Worm (Caenorhabditis elegans) whole organism, L1 larva: ENCODE data around the gene dap-3.

Source experiments
- ces-1 ChIP-seq: fragments of 150-350 bp; optimal IDR thresholded peaks from 2 replicates; lab custom pipeline; 2014; ENCODE audit warnings: missing biosample characterization, missing genetic modification reagents, missing genetic modification characterization
- efl-1 ChIP-seq, 4 experiments: fragments of 150-350 bp; optimal IDR thresholded peaks in 3 of 4; peaks in 1 of 4; 1 replicate in 1 of 4; 2 replicates in 3 of 4; lab custom pipeline; 2014; ENCODE audit warnings: missing biosample characterization in 2 of 4, missing genetic modification characterization in 2 of 4, missing genetic modification reagents in 2 of 4
- fkh-10 ChIP-seq: sonication (generic microtip); optimal IDR thresholded peaks from 2 replicates; lab custom pipeline; 2017; ENCODE audit warnings: missing biosample characterization, missing genetic modification reagents, missing genetic modification characterization
- fos-1 ChIP-seq: fragments of 150-350 bp; optimal IDR thresholded peaks from 2 replicates; lab custom pipeline; 2014; ENCODE audit warnings: missing biosample characterization, missing genetic modification characterization
- lin-13 ChIP-seq: fragments of 150-350 bp; optimal IDR thresholded peaks from 2 replicates; lab custom pipeline; 2014; ENCODE audit warnings: missing biosample characterization, missing genetic modification reagents, missing genetic modification characterization
- lin-15B ChIP-seq: fragments of 150-350 bp; sonication (generic microtip); optimal IDR thresholded peaks from 3 replicates; lab custom pipeline; 2014; ENCODE audit warnings: missing biosample characterization, missing genetic modification characterization
- lsy-2 ChIP-seq, 2 experiments: fragments of 150-350 bp; optimal IDR thresholded peaks; 2 replicates each; lab custom pipeline; 2014; ENCODE audit warnings: missing biosample characterization in 2 of 2, missing genetic modification characterization in 2 of 2
- mab-9 ChIP-seq: fragments of 200-800 bp; sonication (Bioruptor generic); IDR thresholded peaks from 2 replicates; pipeline ENCODE4 v1.3.6; 2022; ENCODE audit warnings: missing genetic modification reagents, missing genetic modification characterization, missing compliant biosample characterization
- mdl-1 ChIP-seq, 2 experiments: fragments of 150-350 bp; optimal IDR thresholded peaks; 2 replicates each; lab custom pipeline; 2014 to 2017; ENCODE audit warnings: missing biosample characterization in 2 of 2, missing genetic modification characterization in 2 of 2, inconsistent platforms in 1 of 2
- mef-2 ChIP-seq: fragments of 150-350 bp; optimal IDR thresholded peaks from 2 replicates; lab custom pipeline; 2014; ENCODE audit warnings: missing biosample characterization, missing genetic modification characterization
- nhr-77 ChIP-seq: fragments of 150-350 bp; optimal IDR thresholded peaks from 2 replicates; lab custom pipeline; 2014; ENCODE audit warnings: missing biosample characterization, missing genetic modification characterization
- skn-1 ChIP-seq: fragments of 150-350 bp; optimal IDR thresholded peaks from 2 replicates; lab custom pipeline; 2014; ENCODE audit warnings: missing biosample characterization, missing genetic modification characterization
- ztf-11 ChIP-seq, 2 experiments: sonication (generic microtip); optimal IDR thresholded peaks; 2 replicates each; lab custom pipeline; 2016 to 2017; ENCODE audit warnings: missing genetic modification characterization in 2 of 2, missing biosample characterization in 1 of 2, missing compliant biosample characterization in 1 of 2

- peak; percentile 43 to 52 for TF ChIP-seq efl-1 (optimal IDR thresholded peaks at IDR 0.05; lab: Kevin White, UChicago)
- peak in 1 of 2 experiments; percentile 45 for TF ChIP-seq efl-1 (GFP tag; optimal IDR thresholded peaks at IDR 0.05 in 1 of 2; lab: Kevin White, UChicago)
- no peak for TF ChIP-seq mdl-1 (tag; optimal IDR thresholded peaks at IDR 0.05; lab: Kevin White, UChicago)
- no peak for TF ChIP-seq mab-9 (GFP tag; lab: Robert Waterston, UW)
- TF ChIP-seq lin-13 (GFP tag; lab: Kevin White, UChicago) = peak; percentile 17
- peak; percentile 15 to 77 for TF ChIP-seq lsy-2 (tag; optimal IDR thresholded peaks at IDR 0.05; lab: Kevin White, UChicago)
- no peak for TF ChIP-seq nhr-77 (tag; lab: Kevin White, UChicago)
- TF ChIP-seq skn-1 = no peak
- TF ChIP-seq lin-15B (tag; lab: Kevin White, UChicago) = peak; percentile 64
- TF ChIP-seq fos-1 (tag; lab: Kevin White, UChicago) = no peak
- no peak for TF ChIP-seq mef-2
- peak; percentile 3 for TF ChIP-seq fkh-10
- TF ChIP-seq ztf-11 (tag; optimal IDR thresholded peaks at IDR 0.05; lab: Kevin White, UChicago) = no peak
- TF ChIP-seq ces-1 = no peak
Measured at ce11 chrII:10607238-10607961, 26.5 kb downstream of the dap-3 start, which contains the start of gene ccm-3.
